Worm (Caenorhabditis elegans): ENCODE data around the gene ZK652.8.
A peak's percentile ranks its signal among the peaks of the same experiment; 100 is the strongest.

DNA sequence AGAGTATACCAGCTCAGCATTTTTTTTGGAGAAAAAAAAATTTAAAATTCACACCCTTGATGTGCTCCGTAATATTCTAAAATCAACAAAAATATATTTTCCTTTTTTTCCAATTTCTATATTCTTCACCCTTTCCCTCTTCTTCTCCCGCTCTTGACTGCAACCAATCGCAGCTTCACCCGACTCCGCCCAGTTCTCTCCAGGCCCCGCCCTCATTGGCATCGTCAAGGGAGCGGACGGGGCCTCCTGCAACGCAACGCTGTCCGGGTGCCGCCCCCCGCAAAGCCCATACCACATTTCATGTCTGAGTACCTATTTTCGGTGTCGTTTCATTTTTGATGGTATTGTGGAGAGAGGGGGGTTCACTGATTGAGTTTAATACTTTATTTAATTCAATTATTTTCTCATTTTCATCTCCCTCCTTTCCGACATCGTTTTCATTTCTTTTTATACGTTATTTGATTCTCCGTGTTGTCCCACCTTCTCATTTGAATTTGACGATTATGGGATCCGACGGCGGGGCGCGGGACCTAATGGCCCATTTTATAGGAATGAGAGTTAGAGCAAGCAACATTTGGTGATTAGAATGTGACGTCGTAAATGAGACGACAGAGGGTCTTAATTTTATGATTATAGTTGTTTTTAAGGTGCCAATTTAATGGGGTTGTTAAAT lies 31.1 kb downstream of the ZK652.8 start:
- TF ChIP-seq lin-15B (tag; optimal IDR thresholded peaks at IDR 0.05) (no peak), lir-3 (tag; optimal IDR thresholded peaks at IDR 0.05) (no peak), unc-62 (GFP tag; optimal IDR thresholded peaks at IDR 0.05 in 1 of 2) (peak in 1 of 2 experiments; percentile 12), unc-62 (tag; optimal IDR thresholded peaks at IDR 0.05) (no peak)
